Fruit fly (Drosophila melanogaster): ENCODE results near the gene CRMP.

The CRMP gene

dm6 chr3R:5606477-5606876, 35.6 kb downstream of the CRMP start, which contains the start of gene asl (continued):
- TF ChIP-seq Myb (GFP tag; optimal IDR thresholded peaks at IDR 0.05) (peak; percentile 44), CG4820 (GFP tag; optimal IDR thresholded peaks at IDR 0.05) (peak; percentile 27), CG34224 (GFP tag; IDR thresholded peaks at IDR 0.05; ENCODE audit: partially characterized antibody) (no peak), ERR (GFP tag; optimal IDR thresholded peaks at IDR 0.05) (no peak), CG2199 (GFP tag; IDR thresholded peaks at IDR 0.05) (0 out of 3 replicates have a peak, but pooled peaks have one; percentile 20), CG9817 (tag; optimal IDR thresholded peaks at IDR 0.05) (peak; percentile 77), sens (GFP tag) (peak; percentile 93), Med (GFP tag) (peak; percentile 91), fru (optimal IDR thresholded peaks at IDR 0.05) (no peak), corto (GFP tag; optimal IDR thresholded peaks at IDR 0.05) (peak; percentile 25), run (tag; optimal IDR thresholded peaks at IDR 0.05) (no peak), Drgx (GFP tag; IDR thresholded peaks at IDR 0.05) (peak; percentile 34; the same call in 1 of the 2 replicates), crc (GFP tag; optimal IDR thresholded peaks at IDR 0.05) (peak; percentile 49), crol (GFP tag; IDR thresholded peaks at IDR 0.05) (no peak), CG10147 (GFP tag; optimal IDR thresholded peaks at IDR 0.05) (peak; percentile 27), ap (GFP tag; IDR thresholded peaks at IDR 0.05) (0 out of 2 replicates have a peak, but pooled peaks have one; percentile 21), CG8089 (GFP tag; optimal IDR thresholded peaks at IDR 0.05) (peak; percentile 42), Bdp1 (GFP tag; optimal IDR thresholded peaks at IDR 0.05) (peak; percentile 32), CG6689 (GFP tag; IDR thresholded peaks at IDR 0.05) (peak; percentile 67), MTF-1 (GFP tag; optimal IDR thresholded peaks at IDR 0.05; ENCODE audit: borderline replicate concordance) (no peak), slbo (GFP tag; IDR thresholded peaks at IDR 0.05) (peak; percentile 62), zfh1 (GFP tag; IDR thresholded peaks at IDR 0.05) (peak; percentile 53; the same call in 1 of the 3 replicates), nau (GFP tag; optimal IDR thresholded peaks at IDR 0.05) (no peak), CG1233 (GFP tag; optimal IDR thresholded peaks at IDR 0.05) (peak; percentile 49), CG12155 (GFP tag; optimal IDR thresholded peaks at IDR 0.05) (peak; percentile 63), CG10654 (GFP tag; optimal IDR thresholded peaks at IDR 0.05) (peak; percentile 17), CG9876 (GFP tag; optimal IDR thresholded peaks at IDR 0.05) (peak; percentile 19), Doc3 (GFP tag; IDR thresholded peaks at IDR 0.05; ENCODE audit: partially characterized antibody) (no peak), CG10462 (GFP tag; optimal IDR thresholded peaks at IDR 0.05) (peak; percentile 8), Dip3 (GFP tag; optimal IDR thresholded peaks at IDR 0.05) (peak; percentile 73), psq (GFP tag; optimal IDR thresholded peaks at IDR 0.05) (peak; percentile 14), ftz-f1 (GFP tag; optimal IDR thresholded peaks at IDR 0.05) (no peak), CG3065 (GFP tag; optimal IDR thresholded peaks at IDR 0.05) (peak; percentile 19), CG3838 (GFP tag; optimal IDR thresholded peaks at IDR 0.05) (peak; percentile 14), Chrac-16 (GFP tag; optimal IDR thresholded peaks at IDR 0.05) (peak; percentile 55), CG17186 (GFP tag; optimal IDR thresholded peaks at IDR 0.05) (peak; percentile 100), CG17328 (GFP tag; IDR thresholded peaks at IDR 0.05) (peak; percentile 57), bbx (GFP tag; IDR thresholded peaks at IDR 0.05; ENCODE audit: partially characterized antibody) (no peak), grn (GFP tag; optimal IDR thresholded peaks at IDR 0.05) (no peak), CTCF (GFP tag; optimal IDR thresholded peaks at IDR 0.05) (peak; percentile 94), CG6654 (GFP tag; optimal IDR thresholded peaks at IDR 0.05) (peak; percentile 38), CG2129 (GFP tag; IDR thresholded peaks at IDR 0.05; ENCODE audit: partially characterized antibody) (no peak), CG14710 (tag; optimal IDR thresholded peaks at IDR 0.05) (peak; percentile 88), insv (GFP tag; optimal IDR thresholded peaks at IDR 0.05) (peak in 1 of 2 experiments; percentile 77), PHDP (tag; optimal IDR thresholded peaks at IDR 0.05) (peak; percentile 63), Deaf1 (tag; optimal IDR thresholded peaks at IDR 0.05) (peak; percentile 47), CG17361 (GFP tag; IDR thresholded peaks at IDR 0.05) (peak; percentile 83), CG12104 (GFP tag; optimal IDR thresholded peaks at IDR 0.05) (peak; percentile 40), exex (tag; optimal IDR thresholded peaks at IDR 0.05) (no peak), sisA (GFP tag; IDR thresholded peaks at IDR 0.05) (peak; percentile 49; the same call in 1 of the 2 replicates), Atf-2 (GFP tag; optimal IDR thresholded peaks at IDR 0.05) (peak; percentile 32), CG6272 (GFP tag; IDR thresholded peaks at IDR 0.05) (peak; percentile 47)
